Fruit fly (Drosophila melanogaster) whole organism, embryonic: ENCODE measurements around the gene Mic26-27.

ENCODE experiments used
- Asciz ChIP-seq: fragments of 200-800 bp; sonication (Bioruptor generic); optimal IDR thresholded peaks from 2 replicates; lab custom pipeline; 2017; ENCODE audit warnings: missing biosample characterization, mild to moderate bottlenecking, missing genetic modification characterization, missing genetic modification reagents
- CG10209 ChIP-seq: fragments of 200-800 bp; sonication (Bioruptor generic); optimal IDR thresholded peaks from 3 replicates; lab custom pipeline; 2017; ENCODE audit warnings: missing biosample characterization, mild to moderate bottlenecking, missing genetic modification characterization, missing genetic modification reagents
- CG10274 ChIP-seq: fragments of 200-800 bp; sonication (Bioruptor generic); optimal IDR thresholded peaks from 3 replicates; lab custom pipeline; 2017; ENCODE audit warnings: missing biosample characterization, mild to moderate bottlenecking, missing genetic modification characterization
- CG10321 ChIP-seq: fragments of 200-800 bp; sonication (Bioruptor generic); IDR thresholded peaks from 2 replicates; pipeline ENCODE4 v1.3.6; 2022; ENCODE audit warnings: missing biosample characterization, missing genetic modification characterization
- CG10431 ChIP-seq: fragments of 200-800 bp; sonication (Bioruptor generic); optimal IDR thresholded peaks from 3 replicates; lab custom pipeline; 2018; ENCODE audit warnings: missing biosample characterization, mild to moderate bottlenecking, missing genetic modification characterization
- CG12219 ChIP-seq: fragments of 200-800 bp; sonication (Bioruptor generic); optimal IDR thresholded peaks from 3 replicates; lab custom pipeline; 2018; ENCODE audit warnings: missing biosample characterization, mild to moderate bottlenecking, missing genetic modification characterization
- CG1602 ChIP-seq: fragments of 200-800 bp; sonication (Bioruptor generic); optimal IDR thresholded peaks from 3 replicates; lab custom pipeline; 2016; ENCODE audit warnings: missing biosample characterization, missing genetic modification characterization
- CG18011 ChIP-seq: fragments of 200-800 bp; sonication (Bioruptor generic); optimal IDR thresholded peaks from 2 replicates; lab custom pipeline; 2017; ENCODE audit warnings: missing biosample characterization, missing genetic modification characterization, mild to moderate bottlenecking, moderate library complexity, missing genotype
- CG31365 ChIP-seq: fragments of 200-800 bp; sonication (Bioruptor generic); optimal IDR thresholded peaks from 2 replicates; lab custom pipeline; 2018; ENCODE audit warnings: missing biosample characterization, mild to moderate bottlenecking, missing genetic modification characterization
- CG3281 ChIP-seq: fragments of 200-800 bp; sonication (Bioruptor generic); optimal IDR thresholded peaks from 3 replicates; lab custom pipeline; 2017; ENCODE audit warnings: missing biosample characterization, mild to moderate bottlenecking, missing genetic modification characterization
- CG33213 ChIP-seq: fragments of 200-800 bp; sonication (Bioruptor generic); optimal IDR thresholded peaks from 3 replicates; lab custom pipeline; 2016; ENCODE audit warnings: missing biosample characterization, missing genetic modification characterization
- CG3838 ChIP-seq: fragments of 200-800 bp; sonication (Bioruptor generic); optimal IDR thresholded peaks from 3 replicates; lab custom pipeline; 2016; ENCODE audit warnings: missing biosample characterization, missing genetic modification characterization
- CG4424 ChIP-seq: fragments of 200-800 bp; sonication (Bioruptor generic); optimal IDR thresholded peaks from 3 replicates; lab custom pipeline; 2016; ENCODE audit warnings: missing biosample characterization, missing genetic modification characterization
- CG4617 ChIP-seq: fragments of 200-800 bp; sonication (Bioruptor generic); optimal IDR thresholded peaks from 3 replicates; lab custom pipeline; 2016; ENCODE audit warnings: missing biosample characterization, missing genetic modification characterization, borderline replicate concordance
- CG6254 ChIP-seq: fragments of 200-800 bp; sonication (Bioruptor generic); optimal IDR thresholded peaks from 3 replicates; lab custom pipeline; 2017; ENCODE audit warnings: mild to moderate bottlenecking, missing biosample characterization, missing genetic modification reagents, missing genetic modification characterization
- CG6683 ChIP-seq: fragments of 200-800 bp; sonication (Bioruptor generic); optimal IDR thresholded peaks from 2 replicates; lab custom pipeline; 2017; ENCODE audit warnings: missing biosample characterization, mild to moderate bottlenecking, missing genetic modification characterization, missing genetic modification reagents
- CG7745 ChIP-seq: fragments of 200-800 bp; sonication (Bioruptor generic); optimal IDR thresholded peaks from 2 replicates; lab custom pipeline; 2018; ENCODE audit warnings: missing biosample characterization, mild to moderate bottlenecking, missing genetic modification characterization, moderate library complexity
- D19A ChIP-seq: fragments of 200-800 bp; optimal IDR thresholded peaks from 3 replicates; lab custom pipeline; 2019; ENCODE audit warnings: missing biosample characterization, mild to moderate bottlenecking, missing genetic modification characterization, moderate library complexity
- Dip2 ChIP-seq: fragments of 200-800 bp; sonication (Bioruptor generic); IDR thresholded peaks from 2 replicates; pipeline ENCODE4 v1.3.6; 2022; ENCODE audit warnings: missing biosample characterization, missing genetic modification characterization
- Jarid2 ChIP-seq: fragments of 200-800 bp; sonication (Bioruptor generic); optimal IDR thresholded peaks from 3 replicates; lab custom pipeline; 2017; ENCODE audit warnings: mild to moderate bottlenecking, missing biosample characterization, missing genetic modification reagents, missing genetic modification characterization
- MESR4 ChIP-seq: fragments of 200-800 bp; sonication (Bioruptor generic); optimal IDR thresholded peaks from 2 replicates; lab custom pipeline; 2018; ENCODE audit warnings: missing biosample characterization, mild to moderate bottlenecking, missing genetic modification characterization, moderate library complexity
- Meics ChIP-seq: fragments of 200-800 bp; sonication (Bioruptor generic); optimal IDR thresholded peaks from 2 replicates; lab custom pipeline; 2017; ENCODE audit warnings: missing biosample characterization, mild to moderate bottlenecking, missing genetic modification characterization
- Mes4 ChIP-seq: fragments of 200-800 bp; sonication (Bioruptor generic); optimal IDR thresholded peaks from 2 replicates; lab custom pipeline; 2016; ENCODE audit warnings: missing biosample characterization, missing genetic modification characterization
- NC2α ChIP-seq: fragments of 200-800 bp; sonication (Bioruptor generic); optimal IDR thresholded peaks from 2 replicates; lab custom pipeline; 2016; ENCODE audit warnings: missing biosample characterization, missing genetic modification characterization
- YL-1 ChIP-seq: fragments of 200-800 bp; sonication (Bioruptor generic); optimal IDR thresholded peaks from 3 replicates; lab custom pipeline; 2017; ENCODE audit warnings: missing biosample characterization, mild to moderate bottlenecking, missing genetic modification characterization
- bbx ChIP-seq: fragments of 200-800 bp; sonication (Bioruptor generic); IDR thresholded peaks from 2 replicates; pipeline ENCODE4 v1.3.6; 2022; ENCODE audit warnings: missing biosample characterization, missing genetic modification characterization; ENCODE audit not compliant: partially characterized antibody
- bsh ChIP-seq, 2 experiments: fragments of 200-800 bp; sonication (Bioruptor generic); optimal IDR thresholded peaks; 2 replicates each; lab custom pipeline; 2017 to 2018; ENCODE audit warnings: mild to moderate bottlenecking in 2 of 2, missing biosample characterization in 2 of 2, missing genetic modification characterization in 2 of 2, moderate library complexity in 1 of 2
- cas ChIP-seq: fragments of 200-800 bp; sonication (Bioruptor generic); IDR thresholded peaks from 2 replicates; pipeline ENCODE4 v1.3.6; 2022; ENCODE audit warnings: missing biosample characterization, missing genetic modification characterization
- cato ChIP-seq: fragments of 200-800 bp; sonication (Bioruptor generic); optimal IDR thresholded peaks from 2 replicates; lab custom pipeline; 2016; ENCODE audit warnings: missing biosample characterization, missing genetic modification characterization, borderline replicate concordance
- chm ChIP-seq: fragments of 200-800 bp; sonication (Bioruptor generic); IDR thresholded peaks from 2 replicates; pipeline ENCODE4 v1.3.6; 2022; ENCODE audit warnings: missing biosample characterization, missing genetic modification characterization
- dan ChIP-seq: fragments of 200-800 bp; sonication (Bioruptor generic); IDR thresholded peaks from 2 replicates; pipeline ENCODE4 v1.3.6; 2022; ENCODE audit warnings: missing biosample characterization, missing genetic modification characterization
- en ChIP-seq: fragments of 200-800 bp; sonication (Bioruptor generic); optimal IDR thresholded peaks from 2 replicates; lab custom pipeline; 2016; ENCODE audit warnings: missing biosample characterization, missing genetic modification characterization
- eve ChIP-seq, 2 experiments: fragments of >200 bp; optimal IDR thresholded peaks; 2 replicates each; lab custom pipeline; 2017; ENCODE audit warnings: missing biosample characterization in 2 of 2, missing genetic modification characterization in 2 of 2
- fd64A ChIP-seq: fragments of 200-800 bp; sonication (Bioruptor generic); optimal IDR thresholded peaks from 3 replicates; lab custom pipeline; 2018; ENCODE audit warnings: missing biosample characterization, mild to moderate bottlenecking, missing genetic modification characterization
- grau ChIP-seq: fragments of 200-800 bp; optimal IDR thresholded peaks from 3 replicates; lab custom pipeline; 2019; ENCODE audit warnings: missing biosample characterization, mild to moderate bottlenecking, missing genetic modification characterization, moderate library complexity
- gro ChIP-seq: fragments of 200-800 bp; sonication (Bioruptor generic); optimal IDR thresholded peaks from 2 replicates; lab custom pipeline; 2016; ENCODE audit warnings: missing biosample characterization, missing genetic modification characterization
- hth ChIP-seq: fragments of >200 bp; optimal IDR thresholded peaks from 2 replicates; lab custom pipeline; 2017; ENCODE audit warnings: inconsistent platforms
- lab ChIP-seq: fragments of 200-800 bp; sonication (Bioruptor generic); optimal IDR thresholded peaks from 3 replicates; lab custom pipeline; 2017; ENCODE audit warnings: missing biosample characterization, missing genetic modification characterization, mild to moderate bottlenecking, moderate library complexity, missing genetic modification reagents
- phol ChIP-seq: fragments of 200-800 bp; sonication (Bioruptor generic); optimal IDR thresholded peaks from 3 replicates; lab custom pipeline; 2018; ENCODE audit warnings: missing biosample characterization, mild to moderate bottlenecking, missing genetic modification characterization, moderate library complexity
- rib ChIP-seq: fragments of 200-800 bp; sonication (Bioruptor generic); IDR thresholded peaks from 2 replicates; pipeline ENCODE4 v1.3.6; 2022; ENCODE audit warnings: missing biosample characterization, missing genetic modification characterization
- ro ChIP-seq: fragments of 200-800 bp; sonication (Bioruptor generic); IDR thresholded peaks from 2 replicates; pipeline ENCODE4 v1.3.6; 2022; ENCODE audit warnings: missing biosample characterization, missing genetic modification characterization
- salm ChIP-seq: fragments of 200-800 bp; sonication (Bioruptor generic); optimal IDR thresholded peaks from 2 replicates; lab custom pipeline; 2018; ENCODE audit warnings: missing biosample characterization, mild to moderate bottlenecking, missing genetic modification characterization
- schlank ChIP-seq: fragments of 200-800 bp; sonication (Bioruptor generic); optimal IDR thresholded peaks from 2 replicates; lab custom pipeline; 2018; ENCODE audit warnings: missing biosample characterization, mild to moderate bottlenecking, missing genetic modification characterization
- scrt ChIP-seq: fragments of 200-800 bp; sonication (Bioruptor generic); optimal IDR thresholded peaks from 2 replicates; lab custom pipeline; 2018; ENCODE audit warnings: missing biosample characterization, mild to moderate bottlenecking, missing genetic modification characterization, moderate library complexity
- slou ChIP-seq: fragments of 200-800 bp; sonication (Bioruptor generic); optimal IDR thresholded peaks from 3 replicates; lab custom pipeline; 2016; ENCODE audit warnings: missing biosample characterization, missing genetic modification characterization
- tio ChIP-seq: fragments of 200-800 bp; sonication (Bioruptor generic); optimal IDR thresholded peaks from 2 replicates; lab custom pipeline; 2017; ENCODE audit warnings: missing biosample characterization, missing genetic modification characterization, inconsistent platforms
- trem ChIP-seq: fragments of 200-800 bp; optimal IDR thresholded peaks from 3 replicates; lab custom pipeline; 2019; ENCODE audit warnings: missing biosample characterization, mild to moderate bottlenecking, missing genetic modification characterization, moderate library complexity
- tup ChIP-seq: fragments of 200-800 bp; sonication (Bioruptor generic); optimal IDR thresholded peaks from 2 replicates; lab custom pipeline; 2016; ENCODE audit warnings: missing biosample characterization, mild to moderate bottlenecking, missing genetic modification characterization, moderate library complexity
- wor ChIP-seq: fragments of 200-800 bp; sonication (Bioruptor generic); IDR thresholded peaks from 2 replicates; pipeline ENCODE4 v1.3.6; 2022; ENCODE audit warnings: missing biosample characterization, missing genetic modification characterization
- yki ChIP-seq: fragments of >200 bp; optimal IDR thresholded peaks from 3 replicates; lab custom pipeline; 2018

The Mic26-27 gene

DNA sequence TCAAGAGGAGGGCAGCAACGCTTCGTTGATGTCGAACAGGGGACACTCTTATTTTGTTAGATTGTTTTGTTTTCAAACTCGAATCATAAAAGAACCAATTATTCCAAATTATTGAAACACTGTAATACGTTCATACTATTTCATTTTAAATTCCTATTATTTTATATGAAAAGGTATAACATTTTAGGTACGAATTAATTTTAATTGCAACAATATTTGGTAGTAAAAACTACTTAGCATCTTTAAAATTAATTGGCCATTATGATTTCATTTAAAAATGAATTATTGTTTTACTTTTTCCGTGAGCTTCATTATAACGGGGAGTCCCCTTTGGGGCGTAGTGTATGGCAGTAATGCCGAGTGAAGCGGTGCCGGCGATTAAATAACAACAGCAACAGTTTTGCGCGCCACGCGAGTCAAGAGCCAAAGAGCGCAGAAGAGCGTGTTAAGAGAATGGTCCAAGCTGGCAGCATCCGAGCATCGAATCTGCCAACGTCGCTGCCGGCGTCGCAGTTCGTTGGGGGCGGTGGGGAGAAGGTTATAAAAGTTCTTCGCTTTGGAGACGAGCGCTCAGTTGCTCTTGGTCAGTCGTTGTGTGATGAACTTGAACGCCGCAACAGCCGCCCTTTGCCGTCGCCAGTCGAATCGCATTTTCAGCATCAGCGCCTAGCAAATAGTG lies 11.0 kb upstream of the Mic26-27 start (continued):
- peak; percentile 51 for TF ChIP-seq CG10274 (GFP tag; lab: Kevin White, UChicago)
- peak; percentile 33 for TF ChIP-seq CG10209 (GFP tag; lab: Kevin White, UChicago)
- TF ChIP-seq CG3838 (GFP tag; lab: Kevin White, UChicago), result no peak
- TF ChIP-seq chm (GFP tag; lab: Robert Waterston, UW), result peak; percentile 61; the same call in 1 of the 2 replicates
- TF ChIP-seq cato (GFP tag; lab: Kevin White, UChicago), result no peak
- TF ChIP-seq CG1602 (GFP tag; lab: Kevin White, UChicago), result peak; percentile 29
- peak; percentile 24 for TF ChIP-seq CG6254
- TF ChIP-seq dan (GFP tag; lab: Robert Waterston, UW), result no peak
- no peak for TF ChIP-seq CG10431
- TF ChIP-seq hth (lab: Kevin White, UChicago), result no peak
- no peak for TF ChIP-seq CG6683 (GFP tag; lab: Kevin White, UChicago)
- peak; percentile 40 for TF ChIP-seq phol (tag; lab: Kevin White, UChicago)
- no peak for TF ChIP-seq CG33213 (GFP tag; lab: Kevin White, UChicago)
- TF ChIP-seq CG12219 (GFP tag; lab: Kevin White, UChicago), result no peak
- no peak for TF ChIP-seq eve (GFP tag; optimal IDR thresholded peaks at IDR 0.05; lab: Kevin White, UChicago)
- TF ChIP-seq Meics, result peak; percentile 64
- TF ChIP-seq Asciz (GFP tag; lab: Kevin White, UChicago), result peak; percentile 37
- no peak for TF ChIP-seq cas (GFP tag; lab: Robert Waterston, UW)
- no peak for TF ChIP-seq MESR4 (GFP tag; lab: Kevin White, UChicago)
- TF ChIP-seq CG4617 (GFP tag; lab: Kevin White, UChicago), result no peak
- TF ChIP-seq trem (tag; lab: Kevin White, UChicago), result no peak
- peak; percentile 50; the same call in 1 of the 2 replicates for TF ChIP-seq rib (GFP tag; lab: Robert Waterston, UW)
- no peak for TF ChIP-seq Dip2
- no peak for TF ChIP-seq NC2α (GFP tag; lab: Kevin White, UChicago)
- peak; percentile 63 for TF ChIP-seq CG3281 (GFP tag; lab: Kevin White, UChicago)
- no peak for TF ChIP-seq salm (tag; lab: Kevin White, UChicago)
- peak; percentile 32 for TF ChIP-seq tio (GFP tag; lab: Kevin White, UChicago)
- TF ChIP-seq CG7745 (tag; lab: Kevin White, UChicago), result no peak
- TF ChIP-seq wor (GFP tag; lab: Robert Waterston, UW), result no peak
- TF ChIP-seq fd64A (GFP tag; lab: Kevin White, UChicago), result no peak
- peak; percentile 50 for TF ChIP-seq lab
- TF ChIP-seq CG10321 (GFP tag; lab: Robert Waterston, UW), result no peak
- peak; percentile 90 for TF ChIP-seq D19A (tag; lab: Kevin White, UChicago)
- no peak for TF ChIP-seq ro (GFP tag; lab: Robert Waterston, UW)
- TF ChIP-seq CG31365 (tag; lab: Kevin White, UChicago), result no peak
- no peak for TF ChIP-seq tup (GFP tag; lab: Kevin White, UChicago)
- TF ChIP-seq slou (GFP tag; lab: Kevin White, UChicago), result no peak
- no peak for TF ChIP-seq schlank (tag; lab: Kevin White, UChicago)
- peak; percentile 92 for TF ChIP-seq scrt (GFP tag; lab: Kevin White, UChicago)
- peak; percentile 49; the same call in 1 of the 2 replicates for TF ChIP-seq bbx (GFP tag; lab: Robert Waterston, UW)
- TF ChIP-seq YL-1, result no peak
- TF ChIP-seq yki (lab: Kevin White, UChicago), result no peak
- peak; percentile 36 for TF ChIP-seq CG4424 (GFP tag; lab: Kevin White, UChicago)
- TF ChIP-seq grau (tag; lab: Kevin White, UChicago), result peak; percentile 68
- TF ChIP-seq gro (GFP tag; lab: Kevin White, UChicago), result peak; percentile 54
- no peak for TF ChIP-seq bsh (GFP tag; optimal IDR thresholded peaks at IDR 0.05; lab: Kevin White, UChicago)
- TF ChIP-seq Mes4 (GFP tag; lab: Kevin White, UChicago), result no peak
- TF ChIP-seq en (GFP tag; lab: Kevin White, UChicago), result no peak
- TF ChIP-seq CG18011 (GFP tag; lab: Kevin White, UChicago), result no peak
- TF ChIP-seq Jarid2, result peak; percentile 81
